Fruit fly (Drosophila melanogaster) whole organism, embryonic: ENCODE data around the gene BORCS5.

Source experiments
- Awh ChIP-seq: fragments of 200-800 bp; sonication (Bioruptor generic); IDR thresholded peaks from 2 replicates; pipeline ENCODE4, ENCODE4 v1.3.6; 2022; ENCODE audit warnings: missing biosample characterization, missing genetic modification characterization
- Bgb ChIP-seq: fragments of 200-800 bp; sonication (Bioruptor generic); IDR thresholded peaks from 2 replicates; pipeline ENCODE4 v1.3.6; 2022; ENCODE audit warnings: missing biosample characterization, missing genetic modification characterization; ENCODE audit not compliant: partially characterized antibody
- C15 ChIP-seq: fragments of 200-800 bp; sonication (Bioruptor generic); IDR thresholded peaks from 3 replicates; pipeline ENCODE4 v1.3.6; 2022; ENCODE audit warnings: missing biosample characterization, missing genetic modification characterization
- CG10431 ChIP-seq: fragments of 200-800 bp; sonication (Bioruptor generic); optimal IDR thresholded peaks from 3 replicates; lab custom pipeline; 2018; ENCODE audit warnings: missing biosample characterization, mild to moderate bottlenecking, missing genetic modification characterization
- CG13296 ChIP-seq: fragments of 200-800 bp; sonication (Bioruptor generic); optimal IDR thresholded peaks from 3 replicates; lab custom pipeline; 2018; ENCODE audit warnings: missing biosample characterization, mild to moderate bottlenecking, missing genetic modification characterization
- CG14014 ChIP-seq: fragments of 200-800 bp; sonication (Bioruptor generic); IDR thresholded peaks from 2 replicates; pipeline ENCODE4 v1.3.6; 2022; ENCODE audit warnings: missing biosample characterization, missing genetic modification characterization
- CG14050 ChIP-seq: fragments of 200-800 bp; sonication (Bioruptor generic); IDR thresholded peaks from 3 replicates; pipeline ENCODE4 v1.3.6; 2022; ENCODE audit warnings: missing biosample characterization, missing genetic modification characterization
- CG14441 ChIP-seq: fragments of 200-800 bp; sonication (Bioruptor generic); IDR thresholded peaks from 2 replicates; pipeline ENCODE4 v1.3.6; 2022; ENCODE audit warnings: missing biosample characterization, missing genetic modification characterization
- CG1603 ChIP-seq: fragments of 200-800 bp; sonication (Bioruptor generic); optimal IDR thresholded peaks from 2 replicates; lab custom pipeline; 2019; ENCODE audit warnings: missing biosample characterization, mild to moderate bottlenecking, missing genetic modification characterization, moderate library complexity
- CG1647 ChIP-seq: fragments of 200-800 bp; sonication (Bioruptor generic); optimal IDR thresholded peaks from 3 replicates; lab custom pipeline; 2016; ENCODE audit warnings: missing biosample characterization, missing genetic modification characterization
- CG17359 ChIP-seq: fragments of 200-800 bp; sonication (Bioruptor generic); optimal IDR thresholded peaks from 3 replicates; lab custom pipeline; 2018; ENCODE audit warnings: missing biosample characterization, mild to moderate bottlenecking, missing genetic modification characterization, moderate library complexity
- CG2116 ChIP-seq: fragments of 200-800 bp; sonication (Bioruptor generic); optimal IDR thresholded peaks from 3 replicates; lab custom pipeline; 2018; ENCODE audit warnings: missing biosample characterization, mild to moderate bottlenecking, missing genetic modification characterization
- CG3838 ChIP-seq: fragments of 200-800 bp; sonication (Bioruptor generic); optimal IDR thresholded peaks from 3 replicates; lab custom pipeline; 2016; ENCODE audit warnings: missing biosample characterization, missing genetic modification characterization
- CG6683 ChIP-seq: fragments of 200-800 bp; sonication (Bioruptor generic); optimal IDR thresholded peaks from 2 replicates; lab custom pipeline; 2017; ENCODE audit warnings: missing biosample characterization, mild to moderate bottlenecking, missing genetic modification characterization, missing genetic modification reagents
- CG7745 ChIP-seq: fragments of 200-800 bp; sonication (Bioruptor generic); optimal IDR thresholded peaks from 2 replicates; lab custom pipeline; 2018; ENCODE audit warnings: missing biosample characterization, mild to moderate bottlenecking, missing genetic modification characterization, moderate library complexity
- CG7928 ChIP-seq: fragments of 200-800 bp; sonication (Bioruptor generic); optimal IDR thresholded peaks from 2 replicates; lab custom pipeline; 2017; ENCODE audit warnings: missing biosample characterization, mild to moderate bottlenecking, missing genetic modification characterization
- CG8478 ChIP-seq: fragments of >200 bp; optimal IDR thresholded peaks from 2 replicates; lab custom pipeline; 2018
- CG9727 ChIP-seq: fragments of 200-800 bp; sonication (Bioruptor generic); optimal IDR thresholded peaks from 3 replicates; lab custom pipeline; 2017; ENCODE audit warnings: missing biosample characterization, mild to moderate bottlenecking, missing genetic modification characterization
- CG9817 ChIP-seq: fragments of 200-800 bp; sonication (Bioruptor generic); optimal IDR thresholded peaks from 2 replicates; lab custom pipeline; 2018; ENCODE audit warnings: missing biosample characterization, mild to moderate bottlenecking, missing genetic modification characterization, moderate library complexity
- CHES-1-like ChIP-seq: fragments of 200-800 bp; sonication (Bioruptor generic); optimal IDR thresholded peaks from 2 replicates; lab custom pipeline; 2016; ENCODE audit warnings: missing biosample characterization, missing genetic modification characterization
- Dad ChIP-seq: fragments of 200-800 bp; sonication (Bioruptor generic); optimal IDR thresholded peaks from 3 replicates; lab custom pipeline; 2016; ENCODE audit warnings: missing biosample characterization, missing genetic modification characterization
- Doc3 ChIP-seq: fragments of 200-800 bp; sonication (Bioruptor generic); IDR thresholded peaks from 3 replicates; pipeline ENCODE4 v1.3.6; 2022; ENCODE audit warnings: missing biosample characterization, missing genetic modification characterization; ENCODE audit not compliant: partially characterized antibody
- Fer3 ChIP-seq: fragments of 200-800 bp; sonication (Bioruptor generic); optimal IDR thresholded peaks from 2 replicates; lab custom pipeline; 2018; ENCODE audit warnings: missing biosample characterization, mild to moderate bottlenecking, missing genetic modification characterization, moderate library complexity
- HLH3B ChIP-seq: fragments of 200-800 bp; sonication (Bioruptor generic); IDR thresholded peaks from 2 replicates; pipeline ENCODE4 v1.3.6; 2022; ENCODE audit warnings: missing biosample characterization, missing genetic modification characterization
- HLH4C ChIP-seq: fragments of 200-800 bp; sonication (Bioruptor generic); IDR thresholded peaks from 3 replicates; pipeline ENCODE4 v1.3.6; 2022; ENCODE audit warnings: missing biosample characterization, missing genetic modification characterization; ENCODE audit not compliant: partially characterized antibody
- HmgD ChIP-seq: fragments of 200-800 bp; sonication (Bioruptor generic); optimal IDR thresholded peaks from 3 replicates; lab custom pipeline; 2016; ENCODE audit warnings: missing biosample characterization, missing genetic modification characterization
- Hmx ChIP-seq: fragments of 200-800 bp; sonication (Bioruptor generic); optimal IDR thresholded peaks from 2 replicates; lab custom pipeline; 2016; ENCODE audit warnings: missing biosample characterization, missing genetic modification characterization
- Hr51 ChIP-seq, 2 experiments: fragments of 200-800 bp; sonication (Bioruptor generic); optimal IDR thresholded peaks; 2 replicates in 1 of 2; 3 replicates in 1 of 2; lab custom pipeline; 2016 to 2018; ENCODE audit warnings: missing biosample characterization in 2 of 2, missing genetic modification characterization in 2 of 2, mild to moderate bottlenecking in 1 of 2, moderate library complexity in 1 of 2
- Lim3 ChIP-seq: fragments of 200-800 bp; sonication (Bioruptor generic); IDR thresholded peaks from 2 replicates; pipeline ENCODE4 v1.3.6; 2022; ENCODE audit warnings: missing biosample characterization, missing genetic modification characterization
- Opbp ChIP-seq: fragments of 200-800 bp; sonication (Bioruptor generic); IDR thresholded peaks from 3 replicates; pipeline ENCODE4 v1.3.6; 2022; ENCODE audit warnings: missing biosample characterization, missing genetic modification characterization; ENCODE audit not compliant: partially characterized antibody
- Spps ChIP-seq: fragments of 200-800 bp; sonication (Bioruptor generic); optimal IDR thresholded peaks from 2 replicates; lab custom pipeline; 2018; ENCODE audit warnings: missing biosample characterization, mild to moderate bottlenecking, missing genetic modification characterization
- TFAM ChIP-seq: fragments of 200-800 bp; sonication (Bioruptor generic); optimal IDR thresholded peaks from 2 replicates; lab custom pipeline; 2017; ENCODE audit warnings: missing biosample characterization, missing genetic modification characterization, inconsistent platforms
- abd-A ChIP-seq: fragments of 200-800 bp; sonication (Bioruptor generic); optimal IDR thresholded peaks from 3 replicates; lab custom pipeline; 2019; ENCODE audit warnings: missing biosample characterization, mild to moderate bottlenecking, missing genetic modification characterization, moderate library complexity
- amos ChIP-seq: fragments of 200-800 bp; sonication (Bioruptor generic); IDR thresholded peaks from 2 replicates; pipeline ENCODE4 v1.3.6; 2022; ENCODE audit warnings: missing biosample characterization, missing genetic modification characterization; ENCODE audit not compliant: partially characterized antibody
- bcd ChIP-seq: fragments of 200-800 bp; sonication (Bioruptor generic); optimal IDR thresholded peaks from 2 replicates; lab custom pipeline; 2017; ENCODE audit warnings: missing biosample characterization, mild to moderate bottlenecking, missing genetic modification characterization
- cas ChIP-seq: fragments of 200-800 bp; sonication (Bioruptor generic); IDR thresholded peaks from 2 replicates; pipeline ENCODE4 v1.3.6; 2022; ENCODE audit warnings: missing biosample characterization, missing genetic modification characterization
- caup ChIP-seq: fragments of 200-800 bp; sonication (Bioruptor generic); optimal IDR thresholded peaks from 3 replicates; lab custom pipeline; 2017; ENCODE audit warnings: missing biosample characterization, mild to moderate bottlenecking, missing genetic modification characterization, moderate library complexity; ENCODE audit not compliant: severe bottlenecking
- ci ChIP-seq: fragments of 200-800 bp; sonication (Bioruptor generic); IDR thresholded peaks from 3 replicates; pipeline ENCODE4 v1.3.6; 2022; ENCODE audit warnings: missing biosample characterization, missing genetic modification characterization
- dan ChIP-seq: fragments of 200-800 bp; sonication (Bioruptor generic); IDR thresholded peaks from 2 replicates; pipeline ENCODE4 v1.3.6; 2022; ENCODE audit warnings: missing biosample characterization, missing genetic modification characterization
- danr ChIP-seq: fragments of 200-800 bp; sonication (Bioruptor generic); IDR thresholded peaks from 2 replicates; pipeline ENCODE4 v1.3.6; 2022; ENCODE audit warnings: missing biosample characterization, missing genetic modification characterization
- eve ChIP-seq, 2 experiments: fragments of >200 bp; optimal IDR thresholded peaks; 2 replicates each; lab custom pipeline; 2017; ENCODE audit warnings: missing biosample characterization in 2 of 2, missing genetic modification characterization in 2 of 2
- gsb-n ChIP-seq: fragments of 200-800 bp; sonication (Bioruptor generic); optimal IDR thresholded peaks from 3 replicates; lab custom pipeline; 2018; ENCODE audit warnings: missing biosample characterization, mild to moderate bottlenecking, missing genetic modification characterization
- nerfin-1 ChIP-seq: fragments of 200-800 bp; sonication (Bioruptor generic); optimal IDR thresholded peaks from 3 replicates; lab custom pipeline; 2019; ENCODE audit warnings: missing biosample characterization, mild to moderate bottlenecking, missing genetic modification characterization, moderate library complexity
- odd ChIP-seq: fragments of 200-800 bp; sonication (Bioruptor generic); optimal IDR thresholded peaks from 2 replicates; lab custom pipeline; 2017; ENCODE audit warnings: missing biosample characterization, mild to moderate bottlenecking, missing genetic modification characterization
- p53 ChIP-seq: fragments of 200-800 bp; sonication (Bioruptor generic); optimal IDR thresholded peaks from 2 replicates; lab custom pipeline; 2016; ENCODE audit warnings: missing biosample characterization, missing genetic modification characterization
- pan ChIP-seq, 4 experiments: fragments of >200 bp in 3 of 4; fragments of 200-800 bp in 1 of 4; sonication (Bioruptor generic) in 1 of 4; optimal IDR thresholded peaks in 3 of 4; IDR thresholded peaks in 1 of 4; 2 replicates each; pipeline versions ENCODE4 v1.3.6 to Lab custom; 2017 to 2022; ENCODE audit warnings: missing biosample characterization in 2 of 4, missing genetic modification characterization in 2 of 4, mixed read lengths in 1 of 4
- salm ChIP-seq: fragments of 200-800 bp; sonication (Bioruptor generic); optimal IDR thresholded peaks from 2 replicates; lab custom pipeline; 2018; ENCODE audit warnings: missing biosample characterization, mild to moderate bottlenecking, missing genetic modification characterization
- tgo ChIP-seq: fragments of 200-800 bp; sonication (Bioruptor generic); IDR thresholded peaks from 3 replicates; pipeline ENCODE4 v1.3.6; 2022; ENCODE audit warnings: missing biosample characterization, missing genetic modification characterization
- vvl ChIP-seq: fragments of 200-800 bp; sonication (Bioruptor generic); IDR thresholded peaks from 2 replicates; pipeline ENCODE4 v1.3.6; 2022; ENCODE audit warnings: missing biosample characterization, missing genetic modification characterization

Gene BORCS5

dm6 chrX:11852310-11852709 lies 20.3 kb downstream of the BORCS5 start, which contains the start of gene p24-1 (continued):
- no peak for TF ChIP-seq Lim3
- TF ChIP-seq HLH3B (GFP tag; lab: Robert Waterston, UW): no peak
- TF ChIP-seq amos (GFP tag; lab: Robert Waterston, UW): peak; percentile 94
- no peak for TF ChIP-seq CG10431 (GFP tag; lab: Kevin White, UChicago)
- TF ChIP-seq Bgb (GFP tag; lab: Robert Waterston, UW): peak; percentile 93
- TF ChIP-seq dan (GFP tag; lab: Robert Waterston, UW): no peak
- peak; percentile 11 for TF ChIP-seq CG7928 (GFP tag; lab: Kevin White, UChicago)
- TF ChIP-seq salm (tag; lab: Kevin White, UChicago): no peak
- TF ChIP-seq odd (GFP tag; lab: Kevin White, UChicago): peak; percentile 38
- TF ChIP-seq HmgD (GFP tag; lab: Kevin White, UChicago): peak; percentile 54
- TF ChIP-seq CG9727: no peak
- TF ChIP-seq caup: peak; percentile 63
- peak; percentile 12 for TF ChIP-seq Fer3 (tag; lab: Kevin White, UChicago)
- TF ChIP-seq danr (GFP tag; lab: Robert Waterston, UW): no peak
- no peak for TF ChIP-seq C15
- peak; percentile 23 for TF ChIP-seq CG17359 (tag; lab: Kevin White, UChicago)
- no peak for TF ChIP-seq CG14050 (GFP tag; lab: Robert Waterston, UW)

dm6 chrX:11849267-11849666 lies 23.3 kb downstream of the BORCS5 start:
- TF ChIP-seq CG6683: no peak
- no peak for TF ChIP-seq cas (GFP tag; lab: Robert Waterston, UW)
- TF ChIP-seq tgo (GFP tag; lab: Robert Waterston, UW): no peak
- TF ChIP-seq CG1647 (GFP tag; lab: Kevin White, UChicago): no peak
- TF ChIP-seq eve (GFP tag; optimal IDR thresholded peaks at IDR 0.05; lab: Kevin White, UChicago): no peak
- no peak for TF ChIP-seq Hr51 (GFP tag; optimal IDR thresholded peaks at IDR 0.05; lab: Kevin White, UChicago)
- TF ChIP-seq Awh (GFP tag; lab: Robert Waterston, UW): 0 out of 2 replicates have a peak, but pooled peaks have one; percentile 30
- TF ChIP-seq Doc3 (GFP tag; lab: Robert Waterston, UW): no peak
- TF ChIP-seq CG8478 (lab: Kevin White, UChicago): no peak
- TF ChIP-seq CG9817 (tag; lab: Kevin White, UChicago): no peak
- no peak for TF ChIP-seq CG14014 (GFP tag; lab: Robert Waterston, UW)
- TF ChIP-seq Opbp (GFP tag; lab: Robert Waterston, UW): no peak
- 0 out of 3 replicates have a peak, but pooled peaks have one; percentile 32 for TF ChIP-seq ci (GFP tag; lab: Robert Waterston, UW)
- TF ChIP-seq dan (GFP tag; lab: Robert Waterston, UW): no peak
- TF ChIP-seq Spps (tag; lab: Kevin White, UChicago): no peak
- TF ChIP-seq Hmx: no peak
- no peak for TF ChIP-seq salm (tag; lab: Kevin White, UChicago)
- TF ChIP-seq CHES-1-like (GFP tag; lab: Kevin White, UChicago): no peak
- TF ChIP-seq CG2116 (GFP tag; lab: Kevin White, UChicago): no peak
- no peak for TF ChIP-seq TFAM
- TF ChIP-seq pan (optimal IDR thresholded peaks at IDR 0.05; lab: Kevin White, UChicago): no peak
- peak in 1 of 2 experiments; percentile 16 for TF ChIP-seq pan (GFP tag; optimal IDR thresholded peaks at IDR 0.05 in 1 of 2, IDR thresholded peaks at IDR 0.05 in 1 of 2)
- no peak for TF ChIP-seq CG7745 (tag; lab: Kevin White, UChicago)
- no peak for TF ChIP-seq Dad (GFP tag; lab: Kevin White, UChicago)
- no peak for TF ChIP-seq p53 (GFP tag; lab: Kevin White, UChicago)
- no peak for TF ChIP-seq HLH4C
- peak; percentile 40 for TF ChIP-seq CG14441
- peak; percentile 59; the same call in 1 of the 2 replicates for TF ChIP-seq vvl (GFP tag; lab: Robert Waterston, UW)
- TF ChIP-seq CG3838 (GFP tag; lab: Kevin White, UChicago): no peak
- TF ChIP-seq abd-A (tag; lab: Kevin White, UChicago): peak; percentile 72
- TF ChIP-seq CG13296 (GFP tag; lab: Kevin White, UChicago): no peak
- TF ChIP-seq odd (GFP tag; lab: Kevin White, UChicago): no peak
- no peak for TF ChIP-seq bcd
- no peak for TF ChIP-seq gsb-n
- TF ChIP-seq nerfin-1 (tag; lab: Kevin White, UChicago): no peak
- TF ChIP-seq CG1603 (tag; lab: Kevin White, UChicago): no peak
